Fruit fly (Drosophila melanogaster) whole organism, embryonic: Measurements from ENCODE around the gene CG31548.

ENCODE experiments used
- Blimp-1 ChIP-seq: fragments of 200-800 bp; sonication (Bioruptor generic); optimal IDR thresholded peaks from 3 replicates; lab custom pipeline; 2018; ENCODE audit warnings: missing biosample characterization, missing genetic modification characterization, mild to moderate bottlenecking, moderate library complexity, missing genetic modification reagents
- Bteb2 ChIP-seq: fragments of 200-800 bp; sonication (Bioruptor generic); optimal IDR thresholded peaks from 2 replicates; lab custom pipeline; 2016; ENCODE audit warnings: missing biosample characterization, missing genetic modification characterization
- C15 ChIP-seq: fragments of 200-800 bp; sonication (Bioruptor generic); IDR thresholded peaks from 3 replicates; pipeline ENCODE4 v1.3.6; 2022; ENCODE audit warnings: missing biosample characterization, missing genetic modification characterization
- CG10267 ChIP-seq: fragments of 200-800 bp; sonication (Bioruptor generic); optimal IDR thresholded peaks from 2 replicates; lab custom pipeline; 2018; ENCODE audit warnings: missing biosample characterization, mild to moderate bottlenecking, missing genetic modification characterization, moderate library complexity
- CG10274 ChIP-seq: fragments of 200-800 bp; sonication (Bioruptor generic); optimal IDR thresholded peaks from 3 replicates; lab custom pipeline; 2017; ENCODE audit warnings: missing biosample characterization, mild to moderate bottlenecking, missing genetic modification characterization
- CG10654 ChIP-seq: fragments of 200-800 bp; sonication (Bioruptor generic); optimal IDR thresholded peaks from 2 replicates; lab custom pipeline; 2016; ENCODE audit warnings: missing biosample characterization, missing genetic modification characterization
- CG10959 ChIP-seq: fragments of 200-800 bp; sonication (Bioruptor generic); IDR thresholded peaks from 2 replicates; pipeline ENCODE4 v1.3.6; 2022; ENCODE audit warnings: missing biosample characterization, missing genetic modification characterization
- CG11504 ChIP-seq: fragments of 200-800 bp; sonication (Bioruptor generic); optimal IDR thresholded peaks from 3 replicates; lab custom pipeline; 2019; ENCODE audit warnings: missing biosample characterization, mild to moderate bottlenecking, missing genetic modification characterization, moderate library complexity
- CG11695 ChIP-seq: fragments of 200-800 bp; sonication (Bioruptor generic); IDR thresholded peaks from 3 replicates; pipeline ENCODE4 v1.3.6; 2022; ENCODE audit warnings: missing biosample characterization, missing genetic modification characterization
- CG12659 ChIP-seq: fragments of 200-800 bp; sonication (Bioruptor generic); optimal IDR thresholded peaks from 3 replicates; lab custom pipeline; 2017; ENCODE audit warnings: mild to moderate bottlenecking, missing biosample characterization, missing genetic modification reagents, missing genetic modification characterization
- CG12769 ChIP-seq: fragments of 200-800 bp; sonication (Bioruptor generic); optimal IDR thresholded peaks from 2 replicates; lab custom pipeline; 2019; ENCODE audit warnings: missing biosample characterization, mild to moderate bottlenecking, missing genetic modification characterization, moderate library complexity
- CG13296 ChIP-seq: fragments of 200-800 bp; sonication (Bioruptor generic); optimal IDR thresholded peaks from 3 replicates; lab custom pipeline; 2018; ENCODE audit warnings: missing biosample characterization, mild to moderate bottlenecking, missing genetic modification characterization
- CG15269 ChIP-seq: fragments of 200-800 bp; sonication (Bioruptor generic); optimal IDR thresholded peaks from 2 replicates; lab custom pipeline; 2018; ENCODE audit warnings: missing biosample characterization, mild to moderate bottlenecking, missing genetic modification characterization, moderate library complexity
- CG1529 ChIP-seq: fragments of 200-800 bp; sonication (Bioruptor generic); optimal IDR thresholded peaks from 3 replicates; lab custom pipeline; 2018; ENCODE audit warnings: missing biosample characterization, missing genetic modification characterization
- CG15601 ChIP-seq: fragments of 200-800 bp; sonication (Bioruptor generic); optimal IDR thresholded peaks from 3 replicates; lab custom pipeline; 2019; ENCODE audit warnings: missing biosample characterization, mild to moderate bottlenecking, missing genetic modification characterization, moderate library complexity
- CG16813 ChIP-seq: fragments of 200-800 bp; sonication (Bioruptor generic); IDR thresholded peaks from 3 replicates; pipeline ENCODE4 v1.3.6; 2022; ENCODE audit warnings: missing biosample characterization, missing genetic modification characterization; ENCODE audit not compliant: partially characterized antibody
- CG17612 ChIP-seq: fragments of 200-800 bp; sonication (Bioruptor generic); IDR thresholded peaks from 2 replicates; pipeline ENCODE4 v1.3.6; 2022; ENCODE audit warnings: missing biosample characterization, missing genetic modification characterization
- CG2116 ChIP-seq: fragments of 200-800 bp; sonication (Bioruptor generic); optimal IDR thresholded peaks from 3 replicates; lab custom pipeline; 2018; ENCODE audit warnings: missing biosample characterization, mild to moderate bottlenecking, missing genetic modification characterization
- CG32767 ChIP-seq: fragments of 200-800 bp; sonication (Bioruptor generic); IDR thresholded peaks from 2 replicates; pipeline ENCODE4 v1.3.6; 2022; ENCODE audit warnings: missing biosample characterization, missing genetic modification characterization
- CG42726 ChIP-seq: fragments of 200-800 bp; sonication (Bioruptor generic); IDR thresholded peaks from 2 replicates; pipeline ENCODE4 v1.3.6; 2022; ENCODE audit warnings: missing biosample characterization, missing genetic modification characterization; ENCODE audit not compliant: partially characterized antibody
- CG6272 ChIP-seq: fragments of 200-800 bp; sonication (Bioruptor generic); IDR thresholded peaks from 2 replicates; pipeline ENCODE4 v1.3.6; 2022; ENCODE audit warnings: missing biosample characterization, missing genetic modification characterization
- CG6765 ChIP-seq: fragments of 200-800 bp; sonication (Bioruptor generic); optimal IDR thresholded peaks from 3 replicates; lab custom pipeline; 2017; ENCODE audit warnings: missing biosample characterization, mild to moderate bottlenecking, missing genetic modification characterization
- CG9932 ChIP-seq: fragments of 200-800 bp; sonication (Bioruptor generic); IDR thresholded peaks from 2 replicates; pipeline ENCODE4 v1.3.6; 2022; ENCODE audit warnings: missing biosample characterization, missing genetic modification characterization
- CTCF ChIP-seq: fragments of 200-800 bp; sonication (Bioruptor generic); optimal IDR thresholded peaks from 2 replicates; lab custom pipeline; 2017; ENCODE audit warnings: missing biosample characterization, mild to moderate bottlenecking, missing genetic modification characterization, moderate library complexity
- CoRest ChIP-seq: fragments of 200-800 bp; sonication (Bioruptor generic); optimal IDR thresholded peaks from 3 replicates; lab custom pipeline; 2018; ENCODE audit warnings: missing biosample characterization, mild to moderate bottlenecking, missing genetic modification characterization, moderate library complexity
- Dbx ChIP-seq: fragments of 200-800 bp; sonication (Bioruptor generic); IDR thresholded peaks from 3 replicates; pipeline ENCODE4 v1.3.6; 2022; ENCODE audit warnings: missing biosample characterization, missing genetic modification characterization
- Deaf1 ChIP-seq: fragments of 200-800 bp; optimal IDR thresholded peaks from 3 replicates; lab custom pipeline; 2019; ENCODE audit warnings: missing biosample characterization, mild to moderate bottlenecking, missing genetic modification characterization, moderate library complexity
- Doc3 ChIP-seq: fragments of 200-800 bp; sonication (Bioruptor generic); IDR thresholded peaks from 3 replicates; pipeline ENCODE4 v1.3.6; 2022; ENCODE audit warnings: missing biosample characterization, missing genetic modification characterization; ENCODE audit not compliant: partially characterized antibody
- Dref ChIP-seq: fragments of 200-800 bp; sonication (Bioruptor generic); IDR thresholded peaks from 2 replicates; pipeline ENCODE4 v1.3.6; 2022; ENCODE audit warnings: missing biosample characterization, missing genetic modification characterization
- E2f1 ChIP-seq: fragments of 200-800 bp; sonication (Bioruptor generic); IDR thresholded peaks from 2 replicates; pipeline ENCODE4 v1.3.6; 2022; ENCODE audit warnings: missing biosample characterization, missing genetic modification characterization
- Hmr ChIP-seq: fragments of 200-800 bp; sonication (Bioruptor generic); optimal IDR thresholded peaks from 3 replicates; lab custom pipeline; 2017; ENCODE audit warnings: mild to moderate bottlenecking, missing biosample characterization, missing genetic modification reagents, missing genetic modification characterization
- Myb ChIP-seq: fragments of 200-800 bp; sonication (Bioruptor generic); optimal IDR thresholded peaks from 2 replicates; lab custom pipeline; 2016; ENCODE audit warnings: missing biosample characterization, missing genetic modification characterization
- NC2β ChIP-seq: fragments of 200-800 bp; sonication (Bioruptor generic); optimal IDR thresholded peaks from 2 replicates; lab custom pipeline; 2016; ENCODE audit warnings: missing biosample characterization, missing genetic modification characterization
- Sry-δ ChIP-seq: fragments of 200-800 bp; sonication (Bioruptor generic); optimal IDR thresholded peaks from 2 replicates; lab custom pipeline; 2016; ENCODE audit warnings: missing biosample characterization, missing genetic modification characterization
- ab ChIP-seq: fragments of 200-800 bp; sonication (Bioruptor generic); optimal IDR thresholded peaks from 2 replicates; lab custom pipeline; 2016; ENCODE audit warnings: missing biosample characterization, missing genetic modification characterization
- abd-A ChIP-seq: fragments of 200-800 bp; sonication (Bioruptor generic); optimal IDR thresholded peaks from 3 replicates; lab custom pipeline; 2019; ENCODE audit warnings: missing biosample characterization, mild to moderate bottlenecking, missing genetic modification characterization, moderate library complexity
- dan ChIP-seq: fragments of 200-800 bp; sonication (Bioruptor generic); IDR thresholded peaks from 2 replicates; pipeline ENCODE4 v1.3.6; 2022; ENCODE audit warnings: missing biosample characterization, missing genetic modification characterization
- dysf ChIP-seq: fragments of 200-800 bp; sonication (Bioruptor generic); IDR thresholded peaks from 3 replicates; pipeline ENCODE4 v1.3.6; 2022; ENCODE audit warnings: missing biosample characterization, missing genetic modification characterization
- kah ChIP-seq: fragments of 200-800 bp; sonication (Bioruptor generic); optimal IDR thresholded peaks from 2 replicates; lab custom pipeline; 2018; ENCODE audit warnings: missing biosample characterization, mild to moderate bottlenecking, missing genetic modification characterization
- maf-S ChIP-seq: fragments of 200-800 bp; sonication (Bioruptor generic); optimal IDR thresholded peaks from 2 replicates; lab custom pipeline; 2016; ENCODE audit warnings: missing biosample characterization, missing genetic modification characterization
- mirr ChIP-seq: fragments of 200-800 bp; sonication (Bioruptor generic); optimal IDR thresholded peaks from 3 replicates; lab custom pipeline; 2018; ENCODE audit warnings: missing biosample characterization, mild to moderate bottlenecking, missing genetic modification characterization
- nau ChIP-seq: fragments of 200-800 bp; sonication (Bioruptor generic); optimal IDR thresholded peaks from 3 replicates; lab custom pipeline; 2017; ENCODE audit warnings: missing biosample characterization, mild to moderate bottlenecking, missing genetic modification characterization, missing genetic modification reagents
- p53 ChIP-seq: fragments of 200-800 bp; sonication (Bioruptor generic); optimal IDR thresholded peaks from 2 replicates; lab custom pipeline; 2016; ENCODE audit warnings: missing biosample characterization, missing genetic modification characterization
- pan ChIP-seq, 4 experiments: fragments of >200 bp in 3 of 4; fragments of 200-800 bp in 1 of 4; sonication (Bioruptor generic) in 1 of 4; optimal IDR thresholded peaks in 3 of 4; IDR thresholded peaks in 1 of 4; 2 replicates each; pipeline versions ENCODE4 v1.3.6 to Lab custom; 2017 to 2022; ENCODE audit warnings: missing biosample characterization in 2 of 4, missing genetic modification characterization in 2 of 4, mixed read lengths in 1 of 4
- pfk ChIP-seq: fragments of 200-800 bp; sonication (Bioruptor generic); optimal IDR thresholded peaks from 2 replicates; lab custom pipeline; 2018; ENCODE audit warnings: missing biosample characterization, mild to moderate bottlenecking, missing genetic modification characterization, moderate library complexity
- sisA ChIP-seq: fragments of 200-800 bp; sonication (Bioruptor generic); IDR thresholded peaks from 2 replicates; pipeline ENCODE4 v1.3.6; 2022; ENCODE audit warnings: missing biosample characterization, missing genetic modification characterization
- tin ChIP-seq: fragments of 200-800 bp; sonication (Bioruptor generic); optimal IDR thresholded peaks from 3 replicates; lab custom pipeline; 2016; ENCODE audit warnings: missing biosample characterization, missing genetic modification characterization
- trem ChIP-seq: fragments of 200-800 bp; optimal IDR thresholded peaks from 3 replicates; lab custom pipeline; 2019; ENCODE audit warnings: missing biosample characterization, mild to moderate bottlenecking, missing genetic modification characterization, moderate library complexity
- unc-4 ChIP-seq: fragments of 200-800 bp; sonication (Bioruptor generic); IDR thresholded peaks from 2 replicates; pipeline ENCODE4 v1.3.6; 2022; ENCODE audit warnings: missing biosample characterization, missing genetic modification characterization; ENCODE audit not compliant: partially characterized antibody

The CG31548 gene

DNA sequence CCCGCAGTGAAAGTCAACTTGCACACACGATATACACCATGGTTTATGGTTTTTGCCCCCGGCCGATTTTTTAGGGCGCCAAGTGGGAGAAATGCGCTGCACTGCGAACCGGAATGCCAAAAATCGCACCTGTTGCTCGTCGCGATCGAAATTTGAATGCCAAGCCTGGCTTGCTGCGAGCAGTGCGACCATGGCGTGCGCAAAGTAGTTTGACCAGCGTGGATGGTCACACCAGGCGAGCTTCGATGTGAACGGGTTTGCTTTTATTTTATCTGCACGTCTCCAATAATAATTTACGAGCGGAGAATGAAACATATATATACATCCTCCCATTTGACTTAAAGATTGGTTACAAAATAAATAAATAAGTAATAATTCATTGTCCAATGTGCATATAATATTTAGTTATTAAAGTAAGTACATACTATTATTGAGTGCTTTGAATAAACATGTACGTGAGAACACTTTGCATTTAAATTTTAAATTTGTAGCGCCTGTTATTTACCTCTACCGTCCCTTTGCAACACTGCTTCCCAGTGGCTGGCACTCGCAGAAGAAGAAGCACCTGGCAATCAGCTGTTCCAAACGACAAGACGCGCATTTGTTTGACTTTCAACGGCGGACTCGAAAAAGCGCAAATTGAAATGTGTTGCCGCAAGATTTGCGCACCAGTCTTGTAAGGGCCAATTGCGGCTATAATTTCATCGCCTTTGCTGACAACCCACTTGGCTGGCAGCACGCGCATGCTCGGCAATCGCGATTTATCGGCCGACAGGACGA, 48.8 kb upstream of the CG31548 start, which contains the start of the genes Rab23 and plx (continued):
- TF ChIP-seq CG10267 (tag; lab: Kevin White, UChicago), result peak; percentile 98
- peak; percentile 31 for TF ChIP-seq ab
- 0 out of 3 replicates have a peak, but pooled peaks have one; percentile 7 for TF ChIP-seq Doc3 (GFP tag; lab: Robert Waterston, UW)
- no peak for TF ChIP-seq p53 (GFP tag; lab: Kevin White, UChicago)
- peak; percentile 8 for TF ChIP-seq CTCF (GFP tag; lab: Kevin White, UChicago)
- TF ChIP-seq Dref (GFP tag; lab: Robert Waterston, UW), result peak; percentile 46
- 0 out of 3 replicates have a peak, but pooled peaks have one; percentile 25 for TF ChIP-seq CG16813 (GFP tag; lab: Robert Waterston, UW)
- TF ChIP-seq C15, result no peak
- TF ChIP-seq NC2β, result no peak
- no peak for TF ChIP-seq CG15269 (tag; lab: Kevin White, UChicago)
- peak; percentile 65 for TF ChIP-seq abd-A (tag; lab: Kevin White, UChicago)
- TF ChIP-seq CG32767 (GFP tag; lab: Robert Waterston, UW), result no peak
- TF ChIP-seq tin (GFP tag; lab: Kevin White, UChicago), result peak; percentile 26
- TF ChIP-seq dan, result no peak
- no peak for TF ChIP-seq CG10274 (GFP tag; lab: Kevin White, UChicago)
- peak; percentile 47 for TF ChIP-seq Sry-δ
- no peak for TF ChIP-seq pfk (GFP tag; lab: Kevin White, UChicago)
- peak; percentile 83 for TF ChIP-seq Deaf1 (tag; lab: Kevin White, UChicago)
- no peak for TF ChIP-seq CG10959
- peak; percentile 2 for TF ChIP-seq CG12769
- no peak for TF ChIP-seq CG13296 (GFP tag; lab: Kevin White, UChicago)
- no peak for TF ChIP-seq CG6765
- TF ChIP-seq CG1529 (GFP tag; lab: Kevin White, UChicago), result no peak
- TF ChIP-seq Dbx (GFP tag; lab: Robert Waterston, UW), result no peak
- peak; percentile 27; the same call in 1 of the 2 replicates for TF ChIP-seq CG42726 (GFP tag; lab: Robert Waterston, UW)
- peak; percentile 33 for TF ChIP-seq CG11504 (tag; lab: Kevin White, UChicago)
- TF ChIP-seq trem (tag; lab: Kevin White, UChicago), result peak; percentile 39
- TF ChIP-seq Myb (GFP tag; lab: Kevin White, UChicago), result peak; percentile 93
- TF ChIP-seq CG15601 (tag; lab: Kevin White, UChicago), result peak; percentile 48
- TF ChIP-seq CoRest (tag; lab: Kevin White, UChicago), result peak; percentile 49
- peak; percentile 63 for TF ChIP-seq CG12659 (GFP tag; lab: Kevin White, UChicago)
- TF ChIP-seq sisA, result no peak
- peak; percentile 54 for TF ChIP-seq kah (GFP tag; lab: Kevin White, UChicago)
- TF ChIP-seq dysf (GFP tag; lab: Robert Waterston, UW), result no peak
- TF ChIP-seq unc-4 (GFP tag; lab: Robert Waterston, UW), result peak; percentile 47; the same call in 1 of the 2 replicates
- no peak for TF ChIP-seq nau (GFP tag; lab: Kevin White, UChicago)
- peak; percentile 34 for TF ChIP-seq CG9932 (GFP tag; lab: Robert Waterston, UW)
- TF ChIP-seq Blimp-1 (GFP tag; lab: Kevin White, UChicago), result no peak
- TF ChIP-seq CG11695 (GFP tag; lab: Robert Waterston, UW), result no peak
- TF ChIP-seq CG10654, result no peak
- no peak for TF ChIP-seq maf-S (GFP tag; lab: Kevin White, UChicago)
- peak; percentile 27; the same call in 1 of the 2 replicates for TF ChIP-seq E2f1 (GFP tag; lab: Robert Waterston, UW)
- no peak for TF ChIP-seq pan (optimal IDR thresholded peaks at IDR 0.05; lab: Kevin White, UChicago)
- no peak for TF ChIP-seq pan (GFP tag; optimal IDR thresholded peaks at IDR 0.05 in 1 of 2, IDR thresholded peaks at IDR 0.05 in 1 of 2)
- TF ChIP-seq CG2116 (GFP tag; lab: Kevin White, UChicago), result peak; percentile 60
- no peak for TF ChIP-seq CG6272
- TF ChIP-seq CG17612 (GFP tag; lab: Robert Waterston, UW), result no peak
- TF ChIP-seq mirr (GFP tag; lab: Kevin White, UChicago), result no peak
- no peak for TF ChIP-seq Bteb2 (GFP tag; lab: Kevin White, UChicago)
- TF ChIP-seq Hmr, result peak; percentile 47
